Worm (Caenorhabditis elegans) whole organism, L2 larva: ENCODE data around the gene Y39B6A.5.

Source experiments
- alr-1 ChIP-seq: fragments of 150-350 bp; optimal IDR thresholded peaks from 2 replicates; lab custom pipeline; 2014; ENCODE audit warnings: missing biosample characterization, missing genetic modification characterization
- ama-1 ChIP-seq: fragments of 150-350 bp; optimal IDR thresholded peaks from 2 replicates; lab custom pipeline; 2018; ENCODE audit warnings: inconsistent platforms
- nhr-23 ChIP-seq: fragments of 150-350 bp; optimal IDR thresholded peaks from 2 replicates; lab custom pipeline; 2014; ENCODE audit warnings: missing biosample characterization, missing genetic modification reagents, missing genetic modification characterization

DNA sequence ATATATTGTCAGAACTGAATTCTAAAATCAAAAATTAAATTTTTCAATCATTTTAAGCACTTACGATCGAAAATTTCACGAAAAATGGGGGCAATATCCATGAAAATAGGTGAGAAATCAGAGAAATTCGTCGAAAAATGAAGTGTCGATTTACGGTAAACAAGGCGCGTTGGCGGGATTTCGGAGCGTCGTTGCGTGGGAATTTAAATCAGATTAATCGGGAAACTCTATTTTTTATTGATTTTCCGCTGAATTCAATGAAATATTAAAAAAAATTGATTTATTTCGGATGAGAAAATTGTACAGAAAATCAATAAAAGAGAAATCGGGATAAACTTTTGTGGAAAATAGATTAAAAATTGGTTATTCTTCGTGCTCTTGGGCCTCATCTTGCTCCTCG is 39.4 kb downstream of the Y39B6A.5 start, which contains the start of gene Y39B6A.13:
- no peak for TF ChIP-seq nhr-23 (tag; lab: Kevin White, UChicago)
- TF ChIP-seq alr-1 (tag; lab: Kevin White, UChicago) = no peak
- no peak for TF ChIP-seq ama-1
